Worm (Caenorhabditis elegans) whole organism, midembryonic: ENCODE data around the gene hsp-110.

Source experiments
- T22C8.4 ChIP-seq: fragments of 200-800 bp; sonication (Bioruptor generic); IDR thresholded peaks from 2 replicates; pipeline ENCODE4 v1.3.6; 2022; ENCODE audit warnings: missing genetic modification characterization, missing compliant biosample characterization
- cog-1 ChIP-seq: sonication (generic microtip); optimal IDR thresholded peaks from 2 replicates; lab custom pipeline; 2016; ENCODE audit warnings: missing genetic modification characterization, missing compliant biosample characterization
- flt-1 ChIP-seq: fragments of 200-800 bp; sonication (Bioruptor generic); IDR thresholded peaks from 2 replicates; pipeline ENCODE4 v1.3.6; 2022; ENCODE audit warnings: missing genetic modification characterization, missing compliant biosample characterization
- med-1 ChIP-seq: sonication (generic microtip); optimal IDR thresholded peaks from 2 replicates; lab custom pipeline; 2017; ENCODE audit warnings: missing genetic modification characterization, mild to moderate bottlenecking, missing compliant biosample characterization, antibody characterized with exemption, missing genetic modification reagents; ENCODE audit not compliant: insufficient read depth
- ref-1 ChIP-seq: fragments of 200-800 bp; sonication (Bioruptor generic); conservative IDR thresholded peaks from 2 replicates; pipeline ENCODE4 v1.3.6; 2022; ENCODE audit warnings: missing genetic modification reagents, missing genetic modification characterization, missing compliant biosample characterization

DNA sequence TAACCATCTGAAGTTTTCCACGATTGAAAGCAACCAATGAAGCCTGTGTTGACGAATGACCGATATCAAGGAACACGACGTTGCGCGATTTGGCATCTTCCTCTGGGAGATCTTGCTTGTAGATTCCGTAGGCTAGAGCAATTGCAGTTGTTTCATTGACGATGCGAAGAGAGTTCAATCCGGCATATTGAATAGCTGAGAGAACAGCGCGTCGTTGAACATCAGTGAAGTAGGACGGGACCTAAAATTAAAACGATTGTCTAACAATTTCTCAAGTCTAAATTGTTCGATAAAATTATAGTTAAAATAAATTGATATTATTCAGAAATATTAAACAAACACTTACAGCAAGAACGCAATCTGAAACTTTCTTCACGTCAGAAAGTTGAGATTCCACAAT lies 648 bp downstream of the hsp-110 start:
- TF ChIP-seq T22C8.4 (no peak), flt-1 (GFP tag; lab: Robert Waterston, UW) (no peak), cog-1 (tag; lab: Kevin White, UChicago) (no peak), ref-1 (GFP tag; lab: Robert Waterston, UW) (no peak), med-1 (no peak)
